Worm (Caenorhabditis elegans): ENCODE results near the gene B0457.6.

DNA sequence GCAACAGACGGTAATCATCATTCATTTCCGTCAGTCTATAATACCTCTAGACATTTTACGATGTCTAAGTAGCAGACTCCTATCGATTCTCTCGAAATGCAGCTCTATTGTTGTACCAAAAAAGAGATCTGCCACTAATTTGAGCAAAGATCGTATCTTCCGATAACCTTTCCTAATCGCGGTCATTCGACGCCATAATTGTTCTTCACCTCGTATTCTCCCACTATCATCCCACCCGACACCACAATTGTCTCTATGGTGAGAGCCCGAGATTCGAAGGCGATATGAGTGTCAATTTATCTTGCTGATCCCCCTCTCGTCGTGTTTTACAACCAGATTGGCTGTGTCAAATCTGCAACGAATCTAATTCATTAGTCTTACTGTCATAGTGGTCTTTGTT is 26.8 kb upstream of the B0457.6 start:
- TF ChIP-seq ama-1 (optimal IDR thresholded peaks at IDR 0.05) = no peak
- no peak for TF ChIP-seq hmg-4 (GFP tag; optimal IDR thresholded peaks at IDR 0.05)
- no peak for TF ChIP-seq B0310.2 (tag; optimal IDR thresholded peaks at IDR 0.05)
- no peak for TF ChIP-seq scrt-1 (GFP tag; IDR thresholded peaks at IDR 0.05)
- TF ChIP-seq ceh-13 (GFP tag; optimal IDR thresholded peaks at IDR 0.05) = no peak
- no peak for TF ChIP-seq ceh-36 (tag; optimal IDR thresholded peaks at IDR 0.05)
- TF ChIP-seq aly-1 (tag; optimal IDR thresholded peaks at IDR 0.05) = no peak
- TF ChIP-seq tra-4 (tag; optimal IDR thresholded peaks at IDR 0.05) = no peak
- TF ChIP-seq pes-1 (GFP tag; IDR thresholded peaks at IDR 0.05) = no peak
- TF ChIP-seq tbx-37 (GFP tag; conservative IDR thresholded peaks at IDR 0.05) = no peak
- no peak for TF ChIP-seq hmbx-1 (tag; optimal IDR thresholded peaks at IDR 0.05)
- no peak for TF ChIP-seq hnd-1 (tag; optimal IDR thresholded peaks at IDR 0.05)
- no peak for TF ChIP-seq flt-1 (GFP tag; IDR thresholded peaks at IDR 0.05)
